Worm (Caenorhabditis elegans): Measurements from ENCODE around the gene rap-3.
"Not testable (repeated sequence)": the region's sequence is repeated elsewhere in the genome, so short reads cannot be mapped to it uniquely, and the experiment has no call there.

DNA sequence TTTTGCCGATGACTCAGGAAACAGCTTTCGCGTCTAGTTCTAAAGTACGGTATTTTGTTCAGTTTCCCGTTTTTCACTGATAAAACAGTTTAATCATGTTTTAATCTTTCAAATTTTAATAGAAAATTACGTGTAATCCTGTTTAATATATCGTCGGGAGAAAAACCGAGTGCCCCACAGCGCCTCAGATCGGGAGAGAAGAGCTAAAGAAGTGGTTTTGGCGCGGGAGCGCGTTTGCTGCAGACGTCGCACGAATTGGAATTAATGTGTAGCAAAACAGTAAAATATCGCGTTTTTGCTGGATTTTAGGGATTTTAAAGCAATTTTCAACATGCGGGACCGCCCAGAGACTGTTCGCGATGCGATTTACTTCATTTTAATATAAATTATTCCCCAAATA lies 23.6 kb downstream of the rap-3 start:
- TF ChIP-seq ces-1 (GFP tag; optimal IDR thresholded peaks at IDR 0.05); ets-5 (GFP tag; IDR thresholded peaks at IDR 0.05); skn-1 (tag; optimal IDR thresholded peaks at IDR 0.05); ama-1 (optimal IDR thresholded peaks at IDR 0.05); sptf-1 (tag; optimal IDR thresholded peaks at IDR 0.05): not testable (repeated sequence)

All from whole organism, L1 larva.